Fruit fly (Drosophila melanogaster) whole organism, embryonic: ENCODE results near the gene GlcAT-P.

Experiments used
- ATbp ChIP-seq: fragments of 200-800 bp; sonication (Bioruptor generic); optimal IDR thresholded peaks from 2 replicates; lab custom pipeline; 2017; ENCODE audit warnings: missing biosample characterization, mild to moderate bottlenecking, missing genetic modification characterization, missing genetic modification reagents
- CG10267 ChIP-seq: fragments of 200-800 bp; sonication (Bioruptor generic); optimal IDR thresholded peaks from 2 replicates; lab custom pipeline; 2018; ENCODE audit warnings: missing biosample characterization, mild to moderate bottlenecking, missing genetic modification characterization, moderate library complexity
- CG12071 ChIP-seq: fragments of 200-800 bp; sonication (Bioruptor generic); optimal IDR thresholded peaks from 3 replicates; lab custom pipeline; 2018; ENCODE audit warnings: missing biosample characterization, mild to moderate bottlenecking, missing genetic modification characterization
- CG12236 ChIP-seq: fragments of 200-800 bp; sonication (Bioruptor generic); optimal IDR thresholded peaks from 2 replicates; lab custom pipeline; 2016; ENCODE audit warnings: missing biosample characterization, missing genetic modification characterization
- CG12299 ChIP-seq: fragments of 200-800 bp; sonication (Bioruptor generic); optimal IDR thresholded peaks from 2 replicates; lab custom pipeline; 2018; ENCODE audit warnings: missing biosample characterization, mild to moderate bottlenecking, missing genetic modification characterization
- CG13123 ChIP-seq: fragments of 200-800 bp; sonication (Bioruptor generic); optimal IDR thresholded peaks from 2 replicates; lab custom pipeline; 2016; ENCODE audit warnings: missing biosample characterization, missing genetic modification characterization
- CG1529 ChIP-seq: fragments of 200-800 bp; sonication (Bioruptor generic); optimal IDR thresholded peaks from 3 replicates; lab custom pipeline; 2018; ENCODE audit warnings: missing biosample characterization, missing genetic modification characterization
- CG15696 ChIP-seq: fragments of 200-800 bp; sonication (Bioruptor generic); optimal IDR thresholded peaks from 2 replicates; lab custom pipeline; 2019; ENCODE audit warnings: missing biosample characterization, mild to moderate bottlenecking, missing genetic modification characterization, moderate library complexity
- CG17385 ChIP-seq: fragments of 200-800 bp; sonication (Bioruptor generic); optimal IDR thresholded peaks from 3 replicates; lab custom pipeline; 2018; ENCODE audit warnings: missing biosample characterization, mild to moderate bottlenecking, missing genetic modification characterization
- CG18619 ChIP-seq: fragments of 200-800 bp; sonication (Bioruptor generic); optimal IDR thresholded peaks from 3 replicates; lab custom pipeline; 2017; ENCODE audit warnings: missing biosample characterization, mild to moderate bottlenecking, missing genetic modification characterization
- CG2875 ChIP-seq: fragments of 200-800 bp; sonication (Bioruptor generic); optimal IDR thresholded peaks from 2 replicates; lab custom pipeline; 2017; ENCODE audit warnings: missing biosample characterization, mild to moderate bottlenecking, missing genetic modification characterization, missing genetic modification reagents
- CG2889 ChIP-seq: fragments of 200-800 bp; sonication (Bioruptor generic); IDR thresholded peaks from 3 replicates; pipeline ENCODE4 v1.3.6; 2022; ENCODE audit warnings: missing biosample characterization, missing genetic modification characterization
- CG31224 ChIP-seq: fragments of 200-800 bp; sonication (Bioruptor generic); IDR thresholded peaks from 2 replicates; pipeline ENCODE4 v1.3.6; 2022; ENCODE audit warnings: missing biosample characterization, missing genetic modification characterization
- CG31365 ChIP-seq: fragments of 200-800 bp; sonication (Bioruptor generic); optimal IDR thresholded peaks from 2 replicates; lab custom pipeline; 2018; ENCODE audit warnings: missing biosample characterization, mild to moderate bottlenecking, missing genetic modification characterization
- CG32532 ChIP-seq: fragments of 200-800 bp; sonication (Bioruptor generic); IDR thresholded peaks from 2 replicates; pipeline ENCODE4 v1.3.6; 2022; ENCODE audit warnings: missing biosample characterization, missing genetic modification characterization
- CG3726 ChIP-seq: fragments of 200-800 bp; sonication (Bioruptor generic); IDR thresholded peaks from 3 replicates; pipeline ENCODE4, ENCODE4 v1.3.6; 2022; ENCODE audit warnings: missing biosample characterization, missing genetic modification characterization
- CG7745 ChIP-seq: fragments of 200-800 bp; sonication (Bioruptor generic); optimal IDR thresholded peaks from 2 replicates; lab custom pipeline; 2018; ENCODE audit warnings: missing biosample characterization, mild to moderate bottlenecking, missing genetic modification characterization, moderate library complexity
- CG7786 ChIP-seq: fragments of 200-800 bp; sonication (Bioruptor generic); optimal IDR thresholded peaks from 2 replicates; lab custom pipeline; 2016; ENCODE audit warnings: missing biosample characterization, missing genetic modification characterization
- CG9215 ChIP-seq: fragments of 200-800 bp; sonication (Bioruptor generic); IDR thresholded peaks from 2 replicates; pipeline ENCODE4 v1.3.6; 2022; ENCODE audit warnings: missing biosample characterization, missing genetic modification characterization
- CG9727 ChIP-seq: fragments of 200-800 bp; sonication (Bioruptor generic); optimal IDR thresholded peaks from 3 replicates; lab custom pipeline; 2017; ENCODE audit warnings: missing biosample characterization, mild to moderate bottlenecking, missing genetic modification characterization
- CG9876 ChIP-seq: fragments of 200-800 bp; sonication (Bioruptor generic); optimal IDR thresholded peaks from 2 replicates; lab custom pipeline; 2016; ENCODE audit warnings: missing biosample characterization, missing genetic modification characterization
- CoRest ChIP-seq: fragments of 200-800 bp; sonication (Bioruptor generic); optimal IDR thresholded peaks from 3 replicates; lab custom pipeline; 2018; ENCODE audit warnings: missing biosample characterization, mild to moderate bottlenecking, missing genetic modification characterization, moderate library complexity
- Deaf1 ChIP-seq: fragments of 200-800 bp; optimal IDR thresholded peaks from 3 replicates; lab custom pipeline; 2019; ENCODE audit warnings: missing biosample characterization, mild to moderate bottlenecking, missing genetic modification characterization, moderate library complexity
- Doc3 ChIP-seq: fragments of 200-800 bp; sonication (Bioruptor generic); IDR thresholded peaks from 3 replicates; pipeline ENCODE4 v1.3.6; 2022; ENCODE audit warnings: missing biosample characterization, missing genetic modification characterization; ENCODE audit not compliant: partially characterized antibody
- Eip74EF ChIP-seq, 2 experiments: fragments of 200-800 bp in 1 of 2; fragments of >200 bp in 1 of 2; sonication (Bioruptor generic) in 1 of 2; optimal IDR thresholded peaks; 2 replicates each; lab custom pipeline; 2017 to 2019; ENCODE audit warnings: missing biosample characterization in 2 of 2, missing genetic modification characterization in 2 of 2, mild to moderate bottlenecking in 1 of 2, moderate library complexity in 1 of 2
- Fer1 ChIP-seq: fragments of 200-800 bp; sonication (Bioruptor generic); optimal IDR thresholded peaks from 2 replicates; lab custom pipeline; 2017; ENCODE audit warnings: missing biosample characterization, mild to moderate bottlenecking, missing genetic modification characterization
- Jarid2 ChIP-seq: fragments of 200-800 bp; sonication (Bioruptor generic); optimal IDR thresholded peaks from 3 replicates; lab custom pipeline; 2017; ENCODE audit warnings: mild to moderate bottlenecking, missing biosample characterization, missing genetic modification reagents, missing genetic modification characterization
- NC2β ChIP-seq: fragments of 200-800 bp; sonication (Bioruptor generic); optimal IDR thresholded peaks from 2 replicates; lab custom pipeline; 2016; ENCODE audit warnings: missing biosample characterization, missing genetic modification characterization
- PHDP ChIP-seq: fragments of 200-800 bp; sonication (Bioruptor generic); optimal IDR thresholded peaks from 3 replicates; lab custom pipeline; 2018; ENCODE audit warnings: missing biosample characterization, mild to moderate bottlenecking, missing genetic modification characterization, moderate library complexity
- Rfx ChIP-seq: fragments of 200-800 bp; sonication (Bioruptor generic); IDR thresholded peaks from 2 replicates; pipeline ENCODE4 v1.3.6; 2022; ENCODE audit warnings: missing biosample characterization, missing genetic modification characterization
- Six4 ChIP-seq: fragments of 200-800 bp; sonication (Bioruptor generic); optimal IDR thresholded peaks from 2 replicates; lab custom pipeline; 2016; ENCODE audit warnings: missing biosample characterization, missing genetic modification characterization
- Sox102F ChIP-seq: fragments of 200-800 bp; sonication (Bioruptor generic); optimal IDR thresholded peaks from 2 replicates; lab custom pipeline; 2018; ENCODE audit warnings: missing biosample characterization, mild to moderate bottlenecking, missing genetic modification characterization, moderate library complexity
- Tbp ChIP-seq: fragments of >200 bp; optimal IDR thresholded peaks from 2 replicates; lab custom pipeline; 2018; ENCODE audit warnings: missing biosample characterization, missing genetic modification characterization
- crp ChIP-seq, 2 experiments: fragments of 200-800 bp; sonication (Bioruptor generic); optimal IDR thresholded peaks; 2 replicates in 1 of 2; 3 replicates in 1 of 2; lab custom pipeline; 2017; ENCODE audit warnings: missing biosample characterization in 2 of 2, missing genetic modification characterization in 2 of 2, mild to moderate bottlenecking in 1 of 2, moderate library complexity in 1 of 2
- cwo ChIP-seq: fragments of 200-800 bp; sonication (Bioruptor generic); optimal IDR thresholded peaks from 3 replicates; lab custom pipeline; 2017; ENCODE audit warnings: missing biosample characterization, missing genetic modification characterization, mild to moderate bottlenecking, moderate library complexity, missing genetic modification reagents
- dan ChIP-seq: fragments of 200-800 bp; sonication (Bioruptor generic); IDR thresholded peaks from 2 replicates; pipeline ENCODE4 v1.3.6; 2022; ENCODE audit warnings: missing biosample characterization, missing genetic modification characterization
- dimm ChIP-seq: fragments of 200-800 bp; sonication (Bioruptor generic); IDR thresholded peaks from 2 replicates; pipeline ENCODE4 v1.3.6; 2022; ENCODE audit warnings: missing biosample characterization, missing genetic modification characterization
- emc ChIP-seq: fragments of 200-800 bp; sonication (Bioruptor generic); optimal IDR thresholded peaks from 2 replicates; lab custom pipeline; 2016; ENCODE audit warnings: missing biosample characterization, missing genetic modification characterization
- fd102C ChIP-seq: fragments of 200-800 bp; sonication (Bioruptor generic); optimal IDR thresholded peaks from 2 replicates; lab custom pipeline; 2018; ENCODE audit warnings: missing biosample characterization, mild to moderate bottlenecking, missing genetic modification characterization, moderate library complexity
- hbn ChIP-seq: fragments of 200-800 bp; sonication (Bioruptor generic); IDR thresholded peaks from 2 replicates; pipeline ENCODE4 v1.3.6; 2022; ENCODE audit warnings: missing biosample characterization, missing genetic modification characterization; ENCODE audit not compliant: partially characterized antibody
- ind ChIP-seq: fragments of 200-800 bp; sonication (Bioruptor generic); optimal IDR thresholded peaks from 3 replicates; lab custom pipeline; 2016; ENCODE audit warnings: missing biosample characterization, missing genetic modification characterization
- lab ChIP-seq: fragments of 200-800 bp; sonication (Bioruptor generic); optimal IDR thresholded peaks from 3 replicates; lab custom pipeline; 2017; ENCODE audit warnings: missing biosample characterization, missing genetic modification characterization, mild to moderate bottlenecking, moderate library complexity, missing genetic modification reagents
- nerfin-2 ChIP-seq: fragments of 200-800 bp; sonication (Bioruptor generic); IDR thresholded peaks from 2 replicates; pipeline ENCODE4 v1.3.6; 2022; ENCODE audit warnings: missing biosample characterization, missing genetic modification characterization; ENCODE audit not compliant: partially characterized antibody
- pan ChIP-seq, 4 experiments: fragments of >200 bp in 3 of 4; fragments of 200-800 bp in 1 of 4; sonication (Bioruptor generic) in 1 of 4; optimal IDR thresholded peaks in 3 of 4; IDR thresholded peaks in 1 of 4; 2 replicates each; pipeline versions ENCODE4 v1.3.6 to Lab custom; 2017 to 2022; ENCODE audit warnings: missing biosample characterization in 2 of 4, missing genetic modification characterization in 2 of 4, mixed read lengths in 1 of 4
- pum ChIP-seq: fragments of 200-800 bp; sonication (Bioruptor generic); optimal IDR thresholded peaks from 2 replicates; lab custom pipeline; 2016; ENCODE audit warnings: missing biosample characterization, missing genetic modification characterization
- run ChIP-seq: fragments of 200-800 bp; sonication (Bioruptor generic); optimal IDR thresholded peaks from 3 replicates; lab custom pipeline; 2018; ENCODE audit warnings: missing biosample characterization, mild to moderate bottlenecking, missing genetic modification characterization
- sens ChIP-seq: fragments of 200-800 bp; sonication (Bioruptor generic); peaks from one replicate; lab custom pipeline; 2016; ENCODE audit warnings: missing biosample characterization, missing genetic modification characterization
- sisA ChIP-seq: fragments of 200-800 bp; sonication (Bioruptor generic); IDR thresholded peaks from 2 replicates; pipeline ENCODE4 v1.3.6; 2022; ENCODE audit warnings: missing biosample characterization, missing genetic modification characterization
- slp2 ChIP-seq: fragments of 200-800 bp; sonication (Bioruptor generic); optimal IDR thresholded peaks from 2 replicates; lab custom pipeline; 2016; ENCODE audit warnings: missing biosample characterization, missing genetic modification characterization
- tin ChIP-seq: fragments of 200-800 bp; sonication (Bioruptor generic); optimal IDR thresholded peaks from 3 replicates; lab custom pipeline; 2016; ENCODE audit warnings: missing biosample characterization, missing genetic modification characterization
- tx ChIP-seq: fragments of 200-800 bp; sonication (Bioruptor generic); optimal IDR thresholded peaks from 2 replicates; lab custom pipeline; 2016; ENCODE audit warnings: missing biosample characterization, missing genetic modification characterization

The GlcAT-P gene

dm6 chr3L:11190022-11190421, 7.3 kb downstream of the GlcAT-P start (continued):
- TF ChIP-seq ATbp (GFP tag; lab: Kevin White, UChicago) (peak; percentile 10), crp (GFP tag; optimal IDR thresholded peaks at IDR 0.05; lab: Kevin White, UChicago) (no peak), cwo (GFP tag; lab: Kevin White, UChicago) (no peak), Jarid2 (GFP tag; lab: Kevin White, UChicago) (no peak), CG7786 (GFP tag; lab: Kevin White, UChicago) (no peak), Tbp (GFP tag; lab: Kevin White, UChicago) (no peak), Deaf1 (tag; lab: Kevin White, UChicago) (no peak), lab (peak; percentile 56), hbn (GFP tag; lab: Robert Waterston, UW) (no peak), tin (GFP tag; lab: Kevin White, UChicago) (no peak), CG12071 (peak; percentile 22), run (tag; lab: Kevin White, UChicago) (no peak), CG12236 (GFP tag; lab: Kevin White, UChicago) (no peak), CG1529 (GFP tag; lab: Kevin White, UChicago) (no peak), CG9215 (GFP tag; lab: Robert Waterston, UW) (no peak), emc (GFP tag; lab: Kevin White, UChicago) (no peak), slp2 (GFP tag; lab: Kevin White, UChicago) (no peak), dimm (GFP tag; lab: Robert Waterston, UW) (no peak), CG12299 (tag; lab: Kevin White, UChicago) (no peak), CG9727 (no peak), tx (no peak), Six4 (no peak), CG3726 (GFP tag; lab: Robert Waterston, UW) (no peak), CG17385 (no peak), CG2889 (GFP tag; lab: Robert Waterston, UW) (no peak), fd102C (GFP tag; lab: Kevin White, UChicago) (no peak), ind (no peak), pum (GFP tag; lab: Kevin White, UChicago) (no peak), Doc3 (GFP tag; lab: Robert Waterston, UW) (no peak), CG18619 (GFP tag; lab: Kevin White, UChicago) (no peak), CG7745 (tag; lab: Kevin White, UChicago) (no peak), CoRest (tag; lab: Kevin White, UChicago) (no peak), CG9876 (GFP tag; lab: Kevin White, UChicago) (no peak), PHDP (peak; percentile 24), Eip74EF (GFP tag; optimal IDR thresholded peaks at IDR 0.05; lab: Kevin White, UChicago) (no peak), NC2β (GFP tag; lab: Kevin White, UChicago) (no peak), sens (GFP tag; lab: Kevin White, UChicago) (peak; percentile 46), pan (optimal IDR thresholded peaks at IDR 0.05; lab: Kevin White, UChicago) (no peak), pan (GFP tag; optimal IDR thresholded peaks at IDR 0.05 in 1 of 2, IDR thresholded peaks at IDR 0.05 in 1 of 2) (no peak), sisA (GFP tag; lab: Robert Waterston, UW) (no peak), CG13123 (GFP tag; lab: Kevin White, UChicago) (no peak), CG31365 (tag; lab: Kevin White, UChicago) (no peak), CG32532 (GFP tag; lab: Robert Waterston, UW) (no peak), nerfin-2 (GFP tag; lab: Robert Waterston, UW) (no peak), CG10267 (tag; lab: Kevin White, UChicago) (no peak), CG2875 (GFP tag; lab: Kevin White, UChicago) (no peak), Fer1 (GFP tag; lab: Kevin White, UChicago) (peak; percentile 31), dan (GFP tag; lab: Robert Waterston, UW) (no peak), Sox102F (GFP tag; lab: Kevin White, UChicago) (no peak), CG15696 (tag; lab: Kevin White, UChicago) (no peak), Rfx (GFP tag; lab: Robert Waterston, UW) (no peak), CG31224 (GFP tag; lab: Robert Waterston, UW) (no peak)
